Fruit fly (Drosophila melanogaster): Measurements from ENCODE around the gene CG31523.

The CG31523 gene

dm6 chr3R:4453213-4453956 is 25.6 kb downstream of the CG31523 start (continued):
- TF ChIP-seq stwl (tag; optimal IDR thresholded peaks at IDR 0.05) = peak; percentile 63
- peak; percentile 47 for TF ChIP-seq lbe (GFP tag; optimal IDR thresholded peaks at IDR 0.05)
- no peak for TF ChIP-seq Bdp1 (GFP tag; optimal IDR thresholded peaks at IDR 0.05)
- no peak for TF ChIP-seq pho (GFP tag; optimal IDR thresholded peaks at IDR 0.05)
- TF ChIP-seq NC2α (GFP tag; optimal IDR thresholded peaks at IDR 0.05) = no peak
- 0 out of 2 replicates have a peak, but pooled peaks have one; percentile 46 for TF ChIP-seq CG11696 (GFP tag; IDR thresholded peaks at IDR 0.05)
- peak; percentile 52; the same call in 1 of the 3 replicates for TF ChIP-seq Opbp (GFP tag; IDR thresholded peaks at IDR 0.05; ENCODE audit: partially characterized antibody)
- no peak for TF ChIP-seq CG12744 (GFP tag; optimal IDR thresholded peaks at IDR 0.05)
- no peak for TF ChIP-seq CG7556 (GFP tag; optimal IDR thresholded peaks at IDR 0.05)
- TF ChIP-seq gfzf (GFP tag; optimal IDR thresholded peaks at IDR 0.05) = peak; percentile 2
- TF ChIP-seq trh (GFP tag; optimal IDR thresholded peaks at IDR 0.05) = no peak
- TF ChIP-seq Max (GFP tag; optimal IDR thresholded peaks at IDR 0.05) = peak; percentile 51
- no peak for TF ChIP-seq Ravus (GFP tag; IDR thresholded peaks at IDR 0.05)
- no peak for TF ChIP-seq CG10565 (GFP tag; optimal IDR thresholded peaks at IDR 0.05)
- no peak for TF ChIP-seq tup (GFP tag; optimal IDR thresholded peaks at IDR 0.05)
- peak; percentile 34 for TF ChIP-seq CG6683 (GFP tag; optimal IDR thresholded peaks at IDR 0.05)
- TF ChIP-seq CG8281 (tag; optimal IDR thresholded peaks at IDR 0.05) = no peak
- TF ChIP-seq CG4617 (GFP tag; optimal IDR thresholded peaks at IDR 0.05; ENCODE audit: borderline replicate concordance) = no peak
- no peak for TF ChIP-seq usp (GFP tag; optimal IDR thresholded peaks at IDR 0.05)
- TF ChIP-seq ara (GFP tag; IDR thresholded peaks at IDR 0.05) = peak; percentile 41; the same call in 1 of the 2 replicates
- TF ChIP-seq Dfd (GFP tag; optimal IDR thresholded peaks at IDR 0.05) = no peak
- TF ChIP-seq CG42726 (GFP tag; IDR thresholded peaks at IDR 0.05; ENCODE audit: partially characterized antibody) = peak; percentile 59; the same call in 1 of the 2 replicates
- TF ChIP-seq ken (GFP tag; IDR thresholded peaks at IDR 0.05) = peak; percentile 19; the same call in 1 of the 3 replicates
- no peak for TF ChIP-seq pb (GFP tag; optimal IDR thresholded peaks at IDR 0.05)
- TF ChIP-seq sr (GFP tag; IDR thresholded peaks at IDR 0.05) = peak; percentile 11; the same call in 1 of the 3 replicates
- peak; percentile 41 for TF ChIP-seq CG12659 (GFP tag; optimal IDR thresholded peaks at IDR 0.05)
- no peak for TF ChIP-seq crc (GFP tag; optimal IDR thresholded peaks at IDR 0.05)
- TF ChIP-seq Camta (GFP tag; optimal IDR thresholded peaks at IDR 0.05) = no peak
- TF ChIP-seq stc (GFP tag; IDR thresholded peaks at IDR 0.05) = peak; percentile 41; the same call in 1 of the 2 replicates
- no peak for TF ChIP-seq Kr (GFP tag; optimal IDR thresholded peaks at IDR 0.05)
- TF ChIP-seq sima (GFP tag; optimal IDR thresholded peaks at IDR 0.05) = no peak
- no peak for TF ChIP-seq Oaz (GFP tag; IDR thresholded peaks at IDR 0.05)
- TF ChIP-seq NC2β (GFP tag; optimal IDR thresholded peaks at IDR 0.05) = peak; percentile 25
- TF ChIP-seq CG2129 (GFP tag; IDR thresholded peaks at IDR 0.05; ENCODE audit: partially characterized antibody) = no peak
- peak; percentile 61 for TF ChIP-seq MESR4 (GFP tag; optimal IDR thresholded peaks at IDR 0.05)
- TF ChIP-seq esg (GFP tag; conservative IDR thresholded peaks at IDR 0.05) = no peak
- TF ChIP-seq CG9437 (GFP tag; optimal IDR thresholded peaks at IDR 0.05) = no peak
- peak; percentile 22; the same call in 1 of the 2 replicates for TF ChIP-seq tna (GFP tag; IDR thresholded peaks at IDR 0.05; ENCODE audit: partially characterized antibody)
- TF ChIP-seq CG9215 (GFP tag; IDR thresholded peaks at IDR 0.05) = no peak
- peak; percentile 95 for TF ChIP-seq CG32767 (GFP tag; IDR thresholded peaks at IDR 0.05)
- 0 out of 2 replicates have a peak, but pooled peaks have one; percentile 19 for TF ChIP-seq sob (GFP tag; IDR thresholded peaks at IDR 0.05)
- TF ChIP-seq CG16863 (GFP tag; optimal IDR thresholded peaks at IDR 0.05) = no peak
- no peak for TF ChIP-seq Fer3 (tag; optimal IDR thresholded peaks at IDR 0.05)
- TF ChIP-seq CG11560 (tag; IDR thresholded peaks at IDR 0.05) = no peak
- peak; percentile 91 for TF ChIP-seq kni (GFP tag; optimal IDR thresholded peaks at IDR 0.05)
- TF ChIP-seq ac (GFP tag; optimal IDR thresholded peaks at IDR 0.05) = peak; percentile 78
- TF ChIP-seq Deaf1 (tag; optimal IDR thresholded peaks at IDR 0.05) = peak; percentile 64
- TF ChIP-seq Usf (GFP tag; optimal IDR thresholded peaks at IDR 0.05) = no peak
- TF ChIP-seq CG13624 (GFP tag; optimal IDR thresholded peaks at IDR 0.05) = no peak
